Worm (Caenorhabditis elegans) whole organism, early embryonic: ENCODE measurements around the gene B0244.4.

ENCODE experiments used
- pes-1 ChIP-seq: fragments of 200-800 bp; sonication (Bioruptor generic); IDR thresholded peaks from 2 replicates; pipeline ENCODE4 v1.3.6; 2022; ENCODE audit warnings: missing genetic modification reagents, missing genetic modification characterization, missing compliant biosample characterization
- tra-4 ChIP-seq: sonication (generic microtip); optimal IDR thresholded peaks from 2 replicates; lab custom pipeline; 2017; ENCODE audit warnings: missing genetic modification characterization, missing compliant biosample characterization

DNA sequence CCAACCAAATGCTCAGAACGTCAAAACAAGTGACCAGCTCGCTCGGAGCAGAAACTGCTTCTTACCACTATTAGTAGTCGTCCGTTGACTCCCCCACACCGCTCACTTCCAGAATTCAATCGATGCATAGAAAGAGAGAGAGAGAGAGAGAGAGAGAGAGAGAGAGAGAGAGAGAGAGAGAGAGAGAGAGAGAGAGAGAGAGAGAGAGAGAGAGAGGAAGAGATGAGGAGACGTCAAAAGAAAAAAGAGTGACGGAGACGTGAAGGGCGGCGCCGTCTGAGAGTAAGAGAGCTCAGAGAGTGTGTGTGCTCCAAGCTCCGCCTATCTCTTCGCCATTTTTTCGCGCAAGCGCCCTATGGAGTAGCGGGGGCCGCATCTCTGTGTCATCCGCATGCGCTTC is 7.9 kb downstream of the B0244.4 start, which contains the start of gene ida-1:
- TF ChIP-seq pes-1 (GFP tag; lab: Robert Waterston, UW) (no peak), tra-4 (tag; lab: Kevin White, UChicago) (no peak)
